Worm (Caenorhabditis elegans) whole organism, late embryonic: ENCODE measurements around the gene glb-11.

Experiments used
- C08G9.2 ChIP-seq: sonication (generic microtip); optimal IDR thresholded peaks from 2 replicates; lab custom pipeline; 2016; ENCODE audit warnings: mild to moderate bottlenecking, missing genetic modification characterization, moderate library complexity, missing compliant biosample characterization
- C38D4.7 ChIP-seq: fragments of 200-800 bp; sonication (Bioruptor generic); optimal IDR thresholded peaks from 2 replicates; lab custom pipeline; 2018; ENCODE audit warnings: mild to moderate bottlenecking, missing genetic modification characterization, moderate library complexity, missing compliant biosample characterization
- K02D7.2 ChIP-seq: sonication (generic microtip); optimal IDR thresholded peaks from 2 replicates; lab custom pipeline; 2017; ENCODE audit warnings: mild to moderate bottlenecking, missing genetic modification characterization, missing compliant biosample characterization
- K09A11.1 ChIP-seq: sonication (generic microtip); optimal IDR thresholded peaks from 2 replicates; lab custom pipeline; 2017; ENCODE audit warnings: antibody characterized with exemption, mild to moderate bottlenecking, missing genetic modification characterization, missing compliant biosample characterization; ENCODE audit not compliant: insufficient read depth
- T23F11.4 ChIP-seq: fragments of 200-800 bp; sonication (Bioruptor generic); optimal IDR thresholded peaks from 2 replicates; lab custom pipeline; 2018; ENCODE audit warnings: mild to moderate bottlenecking, missing genetic modification characterization, missing compliant biosample characterization
- Y22D7AL.16 ChIP-seq: sonication (generic microtip); optimal IDR thresholded peaks from 2 replicates; lab custom pipeline; 2016; ENCODE audit warnings: missing genetic modification characterization, missing compliant biosample characterization
- ahr-1 ChIP-seq: sonication (generic microtip); optimal IDR thresholded peaks from 2 replicates; lab custom pipeline; 2016; ENCODE audit warnings: missing genetic modification characterization, missing compliant biosample characterization
- ama-1 ChIP-seq: fragments of 150-350 bp; optimal IDR thresholded peaks from 2 replicates; lab custom pipeline; 2014
- ceh-18 ChIP-seq: sonication (generic microtip); optimal IDR thresholded peaks from 2 replicates; lab custom pipeline; 2016; ENCODE audit warnings: missing genetic modification characterization, missing compliant biosample characterization
- ceh-2 ChIP-seq: sonication (generic microtip); optimal IDR thresholded peaks from 2 replicates; lab custom pipeline; 2016; ENCODE audit warnings: missing genotype, missing genetic modification characterization, missing compliant biosample characterization
- ceh-30 ChIP-seq: fragments of 150-350 bp; optimal IDR thresholded peaks from 2 replicates; lab custom pipeline; 2014; ENCODE audit warnings: missing biosample characterization, missing genetic modification characterization
- ceh-31 ChIP-seq: sonication (generic microtip); optimal IDR thresholded peaks from 2 replicates; lab custom pipeline; 2016; ENCODE audit warnings: missing genetic modification characterization, missing compliant biosample characterization
- ceh-34 ChIP-seq: sonication (generic microtip); optimal IDR thresholded peaks from 2 replicates; lab custom pipeline; 2016; ENCODE audit warnings: mild to moderate bottlenecking, missing genetic modification characterization, missing compliant biosample characterization
- ceh-9 ChIP-seq: sonication (generic microtip); optimal IDR thresholded peaks from 2 replicates; lab custom pipeline; 2016; ENCODE audit warnings: mild to moderate bottlenecking, missing genetic modification characterization, inconsistent platforms, missing compliant biosample characterization
- che-1 ChIP-seq: sonication (generic microtip); optimal IDR thresholded peaks from 2 replicates; lab custom pipeline; 2016; ENCODE audit warnings: mild to moderate bottlenecking, missing genetic modification characterization, missing compliant biosample characterization
- dmd-4 ChIP-seq: sonication (generic microtip); optimal IDR thresholded peaks from 2 replicates; lab custom pipeline; 2016; ENCODE audit warnings: borderline replicate concordance, missing genetic modification characterization, missing compliant biosample characterization
- dve-1 ChIP-seq: sonication (generic microtip); optimal IDR thresholded peaks from 2 replicates; lab custom pipeline; 2017; ENCODE audit warnings: antibody characterized with exemption, mild to moderate bottlenecking, missing genetic modification characterization, missing compliant biosample characterization
- elt-2 ChIP-seq: sonication (generic microtip); optimal IDR thresholded peaks from 2 replicates; lab custom pipeline; 2016; ENCODE audit warnings: missing genetic modification reagents, missing genetic modification characterization, missing compliant biosample characterization
- elt-4 ChIP-seq: sonication (generic microtip); optimal IDR thresholded peaks from 2 replicates; lab custom pipeline; 2016; ENCODE audit warnings: missing genetic modification characterization, missing compliant biosample characterization
- ets-4 ChIP-seq: sonication (generic microtip); optimal IDR thresholded peaks from 2 replicates; lab custom pipeline; 2016; ENCODE audit warnings: missing genetic modification characterization, missing compliant biosample characterization
- eyg-1 ChIP-seq: sonication (generic microtip); optimal IDR thresholded peaks from 2 replicates; lab custom pipeline; 2016; ENCODE audit warnings: missing genotype, missing genetic modification characterization, missing compliant biosample characterization
- fax-1 ChIP-seq: sonication (generic microtip); optimal IDR thresholded peaks from 2 replicates; lab custom pipeline; 2016; ENCODE audit warnings: missing genotype, missing genetic modification characterization, missing compliant biosample characterization
- fkh-10 ChIP-seq: fragments of 150-350 bp; optimal IDR thresholded peaks from 2 replicates; lab custom pipeline; 2014; ENCODE audit warnings: missing biosample characterization, missing genetic modification reagents, missing genetic modification characterization
- hlh-13 ChIP-seq: fragments of 200-800 bp; sonication (Bioruptor generic); optimal IDR thresholded peaks from 2 replicates; lab custom pipeline; 2018; ENCODE audit warnings: mild to moderate bottlenecking, missing genetic modification characterization, missing compliant biosample characterization
- hlh-6 ChIP-seq: sonication (generic microtip); optimal IDR thresholded peaks from 2 replicates; lab custom pipeline; 2016; ENCODE audit warnings: missing genotype, missing genetic modification characterization, missing compliant biosample characterization
- lin-11 ChIP-seq: fragments of 200-800 bp; sonication (Bioruptor generic); optimal IDR thresholded peaks from 2 replicates; lab custom pipeline; 2018; ENCODE audit warnings: mild to moderate bottlenecking, missing genetic modification characterization, missing compliant biosample characterization
- madf-2 ChIP-seq: sonication (generic microtip); optimal IDR thresholded peaks from 2 replicates; lab custom pipeline; 2017; ENCODE audit warnings: missing genetic modification characterization, missing compliant biosample characterization
- mec-3 ChIP-seq: sonication (generic microtip); optimal IDR thresholded peaks from 2 replicates; lab custom pipeline; 2016; ENCODE audit warnings: borderline replicate concordance, missing genetic modification characterization, missing compliant biosample characterization
- nfya-1 ChIP-seq: sonication (generic microtip); optimal IDR thresholded peaks from 2 replicates; lab custom pipeline; 2017; ENCODE audit warnings: missing genetic modification characterization, mild to moderate bottlenecking, missing compliant biosample characterization, antibody characterized with exemption, moderate library complexity
- npax-4 ChIP-seq: sonication (generic microtip); optimal IDR thresholded peaks from 2 replicates; lab custom pipeline; 2016; ENCODE audit warnings: missing genetic modification characterization, missing compliant biosample characterization
- pat-9 ChIP-seq: fragments of 200-800 bp; sonication (Bioruptor generic); optimal IDR thresholded peaks from 2 replicates; lab custom pipeline; 2018; ENCODE audit warnings: mild to moderate bottlenecking, missing genetic modification characterization, moderate library complexity, missing compliant biosample characterization
- pax-1 ChIP-seq: fragments of 150-350 bp; optimal IDR thresholded peaks from 2 replicates; lab custom pipeline; 2014; ENCODE audit warnings: missing biosample characterization, missing genetic modification characterization
- pha-2 ChIP-seq: sonication (generic microtip); optimal IDR thresholded peaks from 2 replicates; lab custom pipeline; 2017; ENCODE audit warnings: mild to moderate bottlenecking, missing genetic modification characterization, missing compliant biosample characterization
- pqm-1 ChIP-seq: sonication (generic microtip); optimal IDR thresholded peaks from 2 replicates; lab custom pipeline; 2016; ENCODE audit warnings: missing genetic modification characterization, missing compliant biosample characterization
- sdc-2 ChIP-seq: sonication (generic microtip); optimal IDR thresholded peaks from 2 replicates; lab custom pipeline; 2016; ENCODE audit warnings: missing genotype, missing genetic modification characterization, missing compliant biosample characterization
- sox-2 ChIP-seq: fragments of 200-800 bp; sonication (Bioruptor generic); IDR thresholded peaks from 2 replicates; pipeline ENCODE4 v1.3.6; 2022; ENCODE audit warnings: missing genetic modification reagents, missing genetic modification characterization, missing compliant biosample characterization
- tbx-2 ChIP-seq: sonication (generic microtip); optimal IDR thresholded peaks from 2 replicates; lab custom pipeline; 2016; ENCODE audit warnings: missing genetic modification characterization, missing compliant biosample characterization
- ttx-3 ChIP-seq: sonication (generic microtip); optimal IDR thresholded peaks from 2 replicates; lab custom pipeline; 2016; ENCODE audit warnings: missing genetic modification reagents, missing genetic modification characterization, missing compliant biosample characterization
- unc-42 ChIP-seq: sonication (generic microtip); optimal IDR thresholded peaks from 2 replicates; lab custom pipeline; 2016; ENCODE audit warnings: missing genotype, missing genetic modification characterization, missing compliant biosample characterization
- unc-55 ChIP-seq: sonication (generic microtip); optimal IDR thresholded peaks from 2 replicates; lab custom pipeline; 2017; ENCODE audit warnings: missing biosample characterization, missing genetic modification reagents, missing genetic modification characterization
- unc-86 ChIP-seq: sonication (generic microtip); optimal IDR thresholded peaks from 2 replicates; lab custom pipeline; 2016; ENCODE audit warnings: missing genetic modification characterization, missing compliant biosample characterization
- ztf-16 ChIP-seq: sonication (generic microtip); optimal IDR thresholded peaks from 2 replicates; lab custom pipeline; 2017; ENCODE audit warnings: missing genetic modification characterization, missing compliant biosample characterization

The glb-11 gene

DNA sequence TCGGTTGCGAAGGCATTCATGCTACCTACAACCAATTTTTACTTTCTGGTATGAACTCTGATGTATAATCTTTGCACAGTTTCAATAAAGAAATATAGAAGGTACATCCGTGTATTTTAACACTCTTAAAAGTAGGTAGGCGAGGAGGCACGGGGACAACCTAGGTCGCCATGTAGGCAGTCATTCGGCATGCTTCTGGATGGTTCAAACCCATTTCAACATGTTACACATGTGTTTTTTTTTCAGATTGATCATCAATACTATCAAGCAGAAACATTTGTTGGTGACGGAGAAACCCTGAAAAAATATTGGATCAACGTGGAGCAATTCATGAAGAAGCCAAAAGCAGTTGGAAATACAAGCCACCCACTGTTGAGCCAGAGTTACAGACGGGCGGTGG is 15.0 kb upstream of the glb-11 start:
- no peak for TF ChIP-seq hlh-6 (tag; lab: Kevin White, UChicago)
- no peak for TF ChIP-seq C08G9.2 (tag; lab: Kevin White, UChicago)
- no peak for TF ChIP-seq fax-1 (tag; lab: Kevin White, UChicago)
- no peak for TF ChIP-seq eyg-1 (tag; lab: Kevin White, UChicago)
- no peak for TF ChIP-seq hlh-13 (GFP tag; lab: Kevin White, UChicago)
- TF ChIP-seq fkh-10 (GFP tag; lab: Kevin White, UChicago): no peak
- TF ChIP-seq ceh-18 (tag; lab: Kevin White, UChicago): no peak
- no peak for TF ChIP-seq ceh-9
- TF ChIP-seq elt-4: no peak
- TF ChIP-seq unc-42 (tag; lab: Kevin White, UChicago): no peak
- TF ChIP-seq npax-4 (tag; lab: Kevin White, UChicago): no peak
- TF ChIP-seq ahr-1 (tag; lab: Kevin White, UChicago): no peak
- no peak for TF ChIP-seq pax-1 (tag; lab: Kevin White, UChicago)
- no peak for TF ChIP-seq ets-4 (tag; lab: Kevin White, UChicago)

DNA sequence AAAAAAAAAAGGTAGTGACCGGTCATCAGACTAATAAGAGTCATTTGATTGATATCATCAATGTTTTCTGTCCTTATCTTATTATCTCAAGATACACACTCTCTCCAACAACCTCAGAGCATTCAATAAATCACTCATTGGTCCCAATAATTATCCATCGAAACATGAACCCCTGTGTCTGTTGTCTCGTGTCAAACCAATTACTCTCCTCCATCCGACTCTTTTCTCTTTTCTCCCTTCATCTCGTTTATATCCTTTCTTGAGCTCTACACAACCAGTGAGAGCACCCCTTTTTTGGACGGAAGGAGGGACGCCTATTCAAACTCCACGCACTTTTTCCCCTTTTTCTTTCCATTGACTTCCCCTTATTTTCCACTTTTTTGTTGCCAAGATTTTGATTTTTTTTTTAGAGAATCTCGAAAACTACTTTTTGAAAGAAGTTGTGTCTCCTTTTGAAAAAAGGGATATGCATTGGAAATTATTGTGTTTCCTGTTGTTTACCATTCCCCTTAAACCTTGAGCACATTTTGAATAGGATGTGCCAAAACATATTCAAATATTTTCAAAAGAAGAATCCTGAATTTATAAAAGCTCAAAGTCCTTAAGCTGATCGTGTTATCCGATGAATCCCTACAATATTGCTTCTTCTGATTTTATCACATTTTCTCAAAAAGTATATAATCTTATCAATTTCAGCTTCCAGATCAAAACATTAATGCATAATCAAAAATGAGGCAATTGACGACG is 13.6 kb upstream of the glb-11 start, which contains the start of gene pxd-1:
pxd-1 (plus strand) TSS at position 697 of the 747 bp plus-strand sequence.
- TF ChIP-seq madf-2 (tag; lab: Kevin White, UChicago) (no peak), unc-55 (GFP tag; lab: Kevin White, UChicago) (peak; percentile 48), unc-42 (tag; lab: Kevin White, UChicago) (peak; percentile 84), nfya-1 (tag; lab: Kevin White, UChicago) (peak; percentile 34), ama-1 (lab: Kevin White, UChicago) (no peak)

DNA sequence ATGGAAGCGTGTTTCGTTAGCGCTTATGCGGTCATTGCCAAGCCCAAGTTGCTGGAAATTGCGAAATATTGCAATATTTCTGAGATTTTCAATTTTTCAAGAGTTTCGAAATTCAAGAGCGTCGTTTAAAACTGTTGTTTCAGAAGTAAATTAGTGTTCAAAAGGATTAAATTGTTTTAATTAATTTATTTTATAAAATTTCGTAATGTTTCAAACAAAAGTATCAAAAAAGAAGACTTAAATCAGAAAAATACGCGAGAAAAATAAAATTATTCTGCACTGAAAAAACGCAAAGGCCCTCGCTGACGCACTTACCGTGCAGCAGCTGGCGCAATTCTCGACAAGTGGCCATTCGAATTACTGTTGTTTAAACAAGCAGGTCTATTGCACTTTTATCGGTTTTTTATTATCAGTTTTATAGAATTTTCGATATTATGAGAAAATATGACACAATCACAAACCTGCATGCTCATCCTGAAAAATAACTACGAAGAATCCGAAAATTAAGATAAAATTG is 12.1 kb upstream of the glb-11 start, which contains the start of gene tif-1A:
tif-1A (minus strand) TSS at position 51 of the 517 bp plus-strand sequence.
- TF ChIP-seq ceh-9: no peak
- TF ChIP-seq sox-2 (GFP tag; lab: Robert Waterston, UW): no peak
- TF ChIP-seq pha-2 (tag; lab: Kevin White, UChicago): peak; percentile 30
- no peak for TF ChIP-seq mec-3
- no peak for TF ChIP-seq pat-9 (tag; lab: Kevin White, UChicago)
- peak; percentile 12 for TF ChIP-seq ceh-2 (tag; lab: Kevin White, UChicago)
- TF ChIP-seq unc-55 (GFP tag; lab: Kevin White, UChicago): no peak
- TF ChIP-seq K02D7.2 (tag; lab: Kevin White, UChicago): no peak
- no peak for TF ChIP-seq ahr-1 (tag; lab: Kevin White, UChicago)
- peak; percentile 65 for TF ChIP-seq nfya-1 (tag; lab: Kevin White, UChicago)
- TF ChIP-seq Y22D7AL.16: peak; percentile 25
- no peak for TF ChIP-seq lin-11 (tag; lab: Kevin White, UChicago)
- peak; percentile 22 for TF ChIP-seq ceh-34 (tag; lab: Kevin White, UChicago)
- no peak for TF ChIP-seq dmd-4 (tag; lab: Kevin White, UChicago)
- TF ChIP-seq ama-1 (lab: Kevin White, UChicago): no peak
- TF ChIP-seq tbx-2 (tag; lab: Kevin White, UChicago): peak; percentile 32
- peak; percentile 12 for TF ChIP-seq ceh-18 (tag; lab: Kevin White, UChicago)
- no peak for TF ChIP-seq sdc-2 (tag; lab: Kevin White, UChicago)
- TF ChIP-seq ceh-31 (tag; lab: Kevin White, UChicago): no peak
- peak; percentile 11 for TF ChIP-seq C38D4.7 (GFP tag; lab: Kevin White, UChicago)
- no peak for TF ChIP-seq T23F11.4 (GFP tag; lab: Kevin White, UChicago)
- TF ChIP-seq ceh-30 (tag; lab: Kevin White, UChicago): peak; percentile 46
- no peak for TF ChIP-seq C08G9.2 (tag; lab: Kevin White, UChicago)
- no peak for TF ChIP-seq K09A11.1 (tag; lab: Kevin White, UChicago)
- peak; percentile 27 for TF ChIP-seq unc-42 (tag; lab: Kevin White, UChicago)
- no peak for TF ChIP-seq pqm-1 (tag; lab: Kevin White, UChicago)
- no peak for TF ChIP-seq ttx-3 (tag; lab: Kevin White, UChicago)
- TF ChIP-seq che-1: peak; percentile 44
- TF ChIP-seq elt-4: no peak
- no peak for TF ChIP-seq madf-2 (tag; lab: Kevin White, UChicago)
- no peak for TF ChIP-seq dve-1
- peak; percentile 50 for TF ChIP-seq unc-86
- no peak for TF ChIP-seq ztf-16 (tag; lab: Kevin White, UChicago)
- TF ChIP-seq elt-2 (tag; lab: Kevin White, UChicago): peak; percentile 88
- TF ChIP-seq, all 69 proteins: peak for 13
